Worm (Caenorhabditis elegans): ENCODE data around the gene F13H8.8.
A peak's percentile ranks its signal among the peaks of the same experiment; 100 is the strongest.

The F13H8.8 gene

DNA sequence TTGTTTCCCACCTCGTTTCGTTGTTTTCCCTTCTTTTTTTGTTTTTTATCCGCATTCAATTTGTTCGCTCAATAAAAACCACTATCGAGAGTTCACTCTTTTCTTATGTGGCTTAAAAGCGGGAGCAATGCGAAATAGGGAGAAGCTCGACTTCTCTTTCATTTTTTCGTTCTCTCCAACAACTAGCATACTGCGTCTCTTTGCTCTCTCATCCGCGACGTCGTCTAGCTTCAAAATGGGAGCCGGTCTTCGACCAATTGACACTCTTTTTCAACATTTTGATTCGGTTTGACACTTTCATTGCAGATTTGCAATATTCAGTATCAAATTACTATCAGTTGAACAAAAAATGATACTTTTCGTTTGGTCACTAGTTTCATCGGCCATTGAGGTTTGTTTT is 6.0 kb upstream of the F13H8.8 start, which contains the start of gene bpl-1:
TSS of gene bpl-1 (plus strand) at position 301 of the 400 bp plus-strand sequence.
- TF ChIP-seq F13C5.2 (tag; optimal IDR thresholded peaks at IDR 0.05), result no peak
- TF ChIP-seq scrt-1 (GFP tag; IDR thresholded peaks at IDR 0.05), result no peak
- TF ChIP-seq B0310.2 (tag; optimal IDR thresholded peaks at IDR 0.05), result no peak
- no peak for TF ChIP-seq hnd-1 (tag; optimal IDR thresholded peaks at IDR 0.05)
- TF ChIP-seq aly-1 (tag; optimal IDR thresholded peaks at IDR 0.05), result no peak
- no peak for TF ChIP-seq ama-1 (optimal IDR thresholded peaks at IDR 0.05)

DNA sequence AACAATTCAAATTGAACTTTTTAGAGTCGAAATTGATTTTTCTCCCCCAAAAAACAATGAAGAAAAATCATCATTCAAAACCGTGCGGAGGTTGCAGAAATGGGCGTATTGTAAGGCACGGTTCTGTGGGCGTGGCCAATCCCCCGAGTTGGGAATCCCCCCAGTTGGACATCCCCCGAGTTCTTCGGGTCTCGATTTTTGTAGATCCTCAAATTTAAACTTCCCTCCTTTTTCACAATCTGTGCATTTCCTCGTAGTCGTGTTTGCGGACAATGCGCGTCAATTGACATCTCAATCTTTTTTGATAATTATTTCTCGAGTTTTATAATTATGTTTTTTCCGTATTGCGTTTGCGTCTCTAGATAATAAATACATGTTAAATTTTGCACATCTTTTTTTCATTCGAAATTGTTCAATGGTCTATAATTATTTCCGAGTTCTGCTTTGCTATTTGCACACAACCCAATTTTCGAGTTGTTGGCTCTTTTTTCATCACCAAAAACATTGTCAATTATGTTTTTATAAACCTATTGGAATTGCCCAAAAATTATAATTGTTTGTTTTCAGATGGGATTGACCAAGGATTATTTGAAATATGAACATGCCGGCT is 2.0 kb upstream of the F13H8.8 start, which contains the start of gene F13H8.2:
TSS of gene F13H8.2 (plus strand) at position 560 of the 610 bp plus-strand sequence.
- TF ChIP-seq B0310.2 (tag; optimal IDR thresholded peaks at IDR 0.05), result no peak
- no peak for TF ChIP-seq hmg-4 (GFP tag; optimal IDR thresholded peaks at IDR 0.05)
- 0 out of 2 replicates have a peak, but pooled peaks have one; percentile 23 for TF ChIP-seq tbx-11 (GFP tag; IDR thresholded peaks at IDR 0.05)
- TF ChIP-seq scrt-1 (GFP tag; IDR thresholded peaks at IDR 0.05), result peak; percentile 73; the same call in 1 of the 2 replicates
- TF ChIP-seq flt-1 (GFP tag; IDR thresholded peaks at IDR 0.05), result peak; percentile 23; the same call in 1 of the 2 replicates
- no peak for TF ChIP-seq tra-4 (tag; optimal IDR thresholded peaks at IDR 0.05)
- no peak for TF ChIP-seq hmbx-1 (tag; optimal IDR thresholded peaks at IDR 0.05)
- TF ChIP-seq ceh-36 (tag; optimal IDR thresholded peaks at IDR 0.05), result peak; percentile 47
- TF ChIP-seq sea-1 (GFP tag; conservative IDR thresholded peaks at IDR 0.05), result no peak
- TF ChIP-seq ama-1 (optimal IDR thresholded peaks at IDR 0.05), result no peak
- TF ChIP-seq ets-7 (tag; optimal IDR thresholded peaks at IDR 0.05), result no peak
- TF ChIP-seq pes-1 (GFP tag; IDR thresholded peaks at IDR 0.05), result no peak; the same call in 1 of the 2 replicates
- no peak for TF ChIP-seq ceh-13 (GFP tag; optimal IDR thresholded peaks at IDR 0.05)
- TF ChIP-seq aly-1 (tag; optimal IDR thresholded peaks at IDR 0.05), result no peak
- no peak for TF ChIP-seq hnd-1 (tag; optimal IDR thresholded peaks at IDR 0.05)
- TF ChIP-seq tbx-37 (GFP tag; conservative IDR thresholded peaks at IDR 0.05), result peak; percentile 51; the same call in 1 of the 2 replicates
- peak; percentile 28 for TF ChIP-seq F13C5.2 (tag; optimal IDR thresholded peaks at IDR 0.05)

DNA sequence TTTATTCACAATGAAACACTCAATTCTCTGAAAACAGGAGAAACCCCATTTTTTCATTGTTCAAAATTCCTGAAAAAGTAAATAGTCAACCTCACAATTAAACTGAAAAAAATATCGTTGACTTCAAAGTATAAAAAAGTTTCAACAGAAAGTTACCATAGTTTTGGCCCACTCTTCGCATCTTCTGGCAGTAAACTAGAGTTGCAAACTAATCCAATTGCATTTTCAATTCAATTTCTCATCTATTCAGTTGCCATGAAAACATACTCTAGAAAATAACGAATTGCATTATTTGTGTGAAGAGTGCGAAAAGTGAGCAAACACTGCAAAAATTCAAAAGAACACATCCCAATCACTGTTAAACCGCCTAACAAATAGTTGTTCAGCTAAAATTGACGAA is 4.2 kb downstream of the F13H8.8 start, which contains the start of gene F13H8.3:
TSS of gene F13H8.3 (plus strand) at position 301 of the 400 bp plus-strand sequence.
- no peak for TF ChIP-seq tbx-11 (GFP tag; IDR thresholded peaks at IDR 0.05)
- no peak for TF ChIP-seq tra-4 (tag; optimal IDR thresholded peaks at IDR 0.05)
- TF ChIP-seq F13C5.2 (tag; optimal IDR thresholded peaks at IDR 0.05), result no peak
- TF ChIP-seq hmg-4 (GFP tag; optimal IDR thresholded peaks at IDR 0.05), result no peak
- TF ChIP-seq flt-1 (GFP tag; IDR thresholded peaks at IDR 0.05), result no peak
- TF ChIP-seq ceh-36 (tag; optimal IDR thresholded peaks at IDR 0.05), result no peak
- no peak for TF ChIP-seq pes-1 (GFP tag; IDR thresholded peaks at IDR 0.05)
- TF ChIP-seq B0310.2 (tag; optimal IDR thresholded peaks at IDR 0.05), result no peak
- TF ChIP-seq ceh-13 (GFP tag; optimal IDR thresholded peaks at IDR 0.05), result no peak
- no peak for TF ChIP-seq hmbx-1 (tag; optimal IDR thresholded peaks at IDR 0.05)
- TF ChIP-seq tbx-37 (GFP tag; conservative IDR thresholded peaks at IDR 0.05), result no peak
- TF ChIP-seq ets-7 (tag; optimal IDR thresholded peaks at IDR 0.05), result no peak
- no peak for TF ChIP-seq hnd-1 (tag; optimal IDR thresholded peaks at IDR 0.05)
- no peak for TF ChIP-seq ama-1 (optimal IDR thresholded peaks at IDR 0.05)
- TF ChIP-seq aly-1 (tag; optimal IDR thresholded peaks at IDR 0.05), result no peak
- no peak for TF ChIP-seq scrt-1 (GFP tag; IDR thresholded peaks at IDR 0.05)
- no peak for TF ChIP-seq sea-1 (GFP tag; conservative IDR thresholded peaks at IDR 0.05)

DNA sequence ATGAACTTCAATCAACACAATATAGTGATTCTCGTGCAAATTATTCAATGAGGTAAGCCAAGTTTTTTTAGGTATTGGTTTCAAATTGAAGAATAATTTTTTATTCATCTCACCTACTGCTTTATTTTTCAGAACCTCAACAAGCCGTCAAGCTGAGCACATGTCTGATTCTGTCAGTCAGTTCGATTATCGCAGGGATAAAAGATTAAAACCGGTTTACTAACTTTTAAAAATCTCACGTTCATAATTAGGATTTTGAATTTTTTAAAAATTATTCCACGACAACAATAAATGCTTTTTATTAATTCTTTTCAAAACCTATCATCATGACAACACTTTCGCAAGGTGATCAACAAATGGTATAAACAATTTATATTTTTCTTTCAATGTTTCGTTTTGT is 5.7 kb downstream of the F13H8.8 start, which contains the start of gene F13H8.12:
TSS of gene F13H8.12 (plus strand) at position 301 of the 400 bp plus-strand sequence.
- TF ChIP-seq B0310.2 (tag; optimal IDR thresholded peaks at IDR 0.05) (no peak), tra-4 (tag; optimal IDR thresholded peaks at IDR 0.05) (no peak), ceh-36 (tag; optimal IDR thresholded peaks at IDR 0.05) (no peak), flt-1 (GFP tag; IDR thresholded peaks at IDR 0.05) (no peak), ama-1 (optimal IDR thresholded peaks at IDR 0.05) (no peak), scrt-1 (GFP tag; IDR thresholded peaks at IDR 0.05) (no peak), aly-1 (tag; optimal IDR thresholded peaks at IDR 0.05) (no peak), tbx-37 (GFP tag; conservative IDR thresholded peaks at IDR 0.05) (no peak), ets-7 (tag; optimal IDR thresholded peaks at IDR 0.05) (no peak)

DNA sequence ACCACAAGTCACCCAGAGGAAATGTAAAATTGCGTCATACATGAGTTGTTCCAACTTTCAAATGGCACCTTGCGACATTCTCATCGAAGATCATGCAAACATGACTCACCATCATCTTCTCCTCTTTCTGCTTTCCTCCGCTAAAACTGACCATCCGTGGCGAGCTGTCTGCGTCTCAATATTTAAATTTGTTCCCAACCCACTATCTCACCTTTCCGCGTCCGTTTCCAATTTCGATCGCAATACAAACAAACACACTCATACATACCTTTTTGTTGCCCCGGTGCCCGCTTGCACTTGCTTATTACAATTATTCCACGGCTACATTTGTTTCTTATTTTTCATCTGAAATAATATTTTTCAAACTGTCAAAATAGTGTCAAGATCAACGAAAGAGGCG is 7.2 kb downstream of the F13H8.8 start, which contains the start of gene nmgp-1:
TSS of gene nmgp-1 (plus strand) at position 174 of the 400 bp plus-strand sequence.
- no peak for TF ChIP-seq aly-1 (tag; optimal IDR thresholded peaks at IDR 0.05)
- TF ChIP-seq tbx-11 (GFP tag; IDR thresholded peaks at IDR 0.05), result no peak
- no peak for TF ChIP-seq hmg-4 (GFP tag; optimal IDR thresholded peaks at IDR 0.05)
- no peak for TF ChIP-seq F13C5.2 (tag; optimal IDR thresholded peaks at IDR 0.05)
- TF ChIP-seq flt-1 (GFP tag; IDR thresholded peaks at IDR 0.05), result no peak
- TF ChIP-seq ets-7 (tag; optimal IDR thresholded peaks at IDR 0.05), result no peak
- no peak for TF ChIP-seq ceh-13 (GFP tag; optimal IDR thresholded peaks at IDR 0.05)
- no peak for TF ChIP-seq scrt-1 (GFP tag; IDR thresholded peaks at IDR 0.05)
- no peak for TF ChIP-seq tra-4 (tag; optimal IDR thresholded peaks at IDR 0.05)
- TF ChIP-seq hnd-1 (tag; optimal IDR thresholded peaks at IDR 0.05), result no peak
- TF ChIP-seq ceh-36 (tag; optimal IDR thresholded peaks at IDR 0.05), result no peak
- no peak for TF ChIP-seq sea-1 (GFP tag; conservative IDR thresholded peaks at IDR 0.05)
- TF ChIP-seq pes-1 (GFP tag; IDR thresholded peaks at IDR 0.05), result no peak
- TF ChIP-seq ama-1 (optimal IDR thresholded peaks at IDR 0.05), result no peak
- no peak for TF ChIP-seq tbx-37 (GFP tag; conservative IDR thresholded peaks at IDR 0.05)
- no peak for TF ChIP-seq hmbx-1 (tag; optimal IDR thresholded peaks at IDR 0.05)
- no peak for TF ChIP-seq B0310.2 (tag; optimal IDR thresholded peaks at IDR 0.05)

DNA sequence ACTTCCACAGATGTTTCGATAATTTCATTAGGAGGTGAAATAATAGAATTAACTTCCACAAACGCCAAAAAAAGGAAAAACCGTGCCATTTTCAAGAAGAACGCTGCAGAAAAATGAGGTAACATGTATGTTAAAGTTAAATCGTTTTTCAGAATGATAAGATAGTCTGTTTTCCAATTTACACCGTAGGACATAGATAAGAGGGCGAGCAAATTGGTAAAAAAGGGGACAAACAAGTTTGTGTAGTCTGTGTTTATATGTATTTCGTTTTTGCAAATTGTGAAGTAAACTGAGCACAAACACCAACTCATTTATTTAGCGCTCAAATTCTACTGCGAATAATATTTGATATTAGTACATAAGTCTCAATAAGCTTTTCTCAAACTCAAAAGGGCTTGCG is 8.0 kb downstream of the F13H8.8 start, which contains the start of gene F13H8.11:
TSS of gene F13H8.11 (minus strand) at position 155 of the 400 bp plus-strand sequence.
- TF ChIP-seq tbx-11 (GFP tag; IDR thresholded peaks at IDR 0.05), result no peak
- no peak for TF ChIP-seq scrt-1 (GFP tag; IDR thresholded peaks at IDR 0.05)
- no peak for TF ChIP-seq sea-1 (GFP tag; conservative IDR thresholded peaks at IDR 0.05)

DNA sequence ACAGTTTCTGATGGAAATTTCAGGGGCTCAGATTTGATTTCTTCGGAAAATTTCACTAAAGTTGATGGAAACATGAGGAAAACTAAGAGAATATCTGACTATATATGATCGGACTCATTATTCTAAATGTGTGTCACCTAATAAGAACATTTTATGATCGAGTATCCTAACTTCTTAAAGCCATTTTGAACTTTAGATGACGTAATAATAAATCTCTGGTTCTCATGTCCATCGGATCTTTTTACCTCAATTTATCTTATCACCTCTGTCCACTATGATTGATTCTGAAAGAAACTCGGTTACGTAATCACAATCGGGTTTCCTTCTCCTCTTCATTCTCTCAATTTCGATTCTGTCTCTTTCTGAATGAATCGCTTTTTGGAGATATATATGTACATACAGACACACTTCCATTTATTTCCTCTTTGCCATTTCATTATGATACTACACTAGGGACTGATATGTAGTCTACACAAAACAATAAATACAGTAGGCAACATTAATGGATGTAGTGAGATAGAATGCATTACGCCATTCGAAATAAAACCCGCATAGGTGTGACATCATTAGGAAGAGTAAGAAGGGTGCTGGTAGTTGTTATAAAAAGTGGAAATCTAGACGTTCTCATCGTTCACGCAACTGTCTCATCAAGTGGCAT is 10.5 kb downstream of the F13H8.8 start:
- TF ChIP-seq tbx-37 (GFP tag; conservative IDR thresholded peaks at IDR 0.05), result no peak

All from whole organism, early embryonic.